Fruit fly (Drosophila melanogaster) whole organism: ENCODE results near the gene Met.

Source experiments
- CG8478 ChIP-seq: fragments of >200 bp; optimal IDR thresholded peaks from 2 replicates; lab custom pipeline; 2018; ENCODE audit warnings: inconsistent platforms
- Dll ChIP-seq: fragments of >200 bp; optimal IDR thresholded peaks from 2 replicates; lab custom pipeline; 2017
- EcR ChIP-seq, 2 experiments: fragments of >200 bp; optimal IDR thresholded peaks; 2 replicates each; lab custom pipeline; 2017; ENCODE audit warnings: missing biosample characterization in 2 of 2, missing genetic modification characterization in 2 of 2, missing genetic modification reagents in 2 of 2
- psq ChIP-seq: fragments of >200 bp; optimal IDR thresholded peaks from 2 replicates; lab custom pipeline; 2017
- usp ChIP-seq: fragments of >200 bp; optimal IDR thresholded peaks from 2 replicates; lab custom pipeline; 2017; ENCODE audit warnings: missing biosample characterization, missing genetic modification characterization, mixed read lengths

- TF ChIP-seq usp (GFP tag; lab: Kevin White, UChicago) (no peak), CG8478 (lab: Kevin White, UChicago) (no peak), EcR (GFP tag; optimal IDR thresholded peaks at IDR 0.05; lab: Kevin White, UChicago) (no peak), psq (lab: Kevin White, UChicago) (no peak), Dll (lab: Kevin White, UChicago) (no peak)
Measured at dm6 chrX:11620527-11620926, 4.6 kb downstream of the Met start.
